Fruit fly (Drosophila melanogaster) whole organism, pupa: Measurements from ENCODE around the gene O-fut2.

ENCODE experiments used
- CG10348 ChIP-seq: fragments of 200-800 bp; sonication (Bioruptor generic); IDR thresholded peaks from 2 replicates; pipeline ENCODE4 v1.3.6; 2022; ENCODE audit warnings: missing biosample characterization, missing genetic modification characterization
- CG13204 ChIP-seq: fragments of 200-800 bp; sonication (Bioruptor generic); optimal IDR thresholded peaks from 2 replicates; lab custom pipeline; 2018; ENCODE audit warnings: missing biosample characterization, mild to moderate bottlenecking, missing genetic modification characterization, moderate library complexity
- CG15710 ChIP-seq: fragments of 200-800 bp; sonication (Bioruptor generic); optimal IDR thresholded peaks from 2 replicates; lab custom pipeline; 2018; ENCODE audit warnings: missing biosample characterization, mild to moderate bottlenecking, missing genetic modification characterization, moderate library complexity
- CG17806 ChIP-seq: fragments of 200-800 bp; sonication (Bioruptor generic); optimal IDR thresholded peaks from 2 replicates; lab custom pipeline; 2018; ENCODE audit warnings: missing biosample characterization, mild to moderate bottlenecking, missing genetic modification characterization, moderate library complexity
- CG8159 ChIP-seq: fragments of 200-800 bp; sonication (Bioruptor generic); optimal IDR thresholded peaks from 3 replicates; lab custom pipeline; 2018; ENCODE audit warnings: missing biosample characterization, mild to moderate bottlenecking, missing genetic modification characterization, moderate library complexity
- CG9948 ChIP-seq: fragments of 200-800 bp; sonication (Bioruptor generic); optimal IDR thresholded peaks from 2 replicates; lab custom pipeline; 2018; ENCODE audit warnings: missing biosample characterization, mild to moderate bottlenecking, missing genetic modification characterization, moderate library complexity
- D1 ChIP-seq: fragments of 200-800 bp; sonication (Bioruptor generic); optimal IDR thresholded peaks from 2 replicates; lab custom pipeline; 2018; ENCODE audit warnings: missing biosample characterization, mild to moderate bottlenecking, missing genetic modification characterization, moderate library complexity
- Ets98B ChIP-seq: fragments of 200-800 bp; sonication (Bioruptor generic); IDR thresholded peaks from 2 replicates; pipeline ENCODE4 v1.3.6; 2022; ENCODE audit warnings: missing biosample characterization, missing genetic modification characterization
- Pif1A ChIP-seq: fragments of 200-800 bp; sonication (Bioruptor generic); optimal IDR thresholded peaks from 3 replicates; lab custom pipeline; 2016; ENCODE audit warnings: missing biosample characterization, missing genetic modification characterization
- Pif1B ChIP-seq: fragments of 200-800 bp; sonication (Bioruptor generic); optimal IDR thresholded peaks from 3 replicates; lab custom pipeline; 2016; ENCODE audit warnings: missing biosample characterization, missing genetic modification characterization

O-fut2 gene

DNA sequence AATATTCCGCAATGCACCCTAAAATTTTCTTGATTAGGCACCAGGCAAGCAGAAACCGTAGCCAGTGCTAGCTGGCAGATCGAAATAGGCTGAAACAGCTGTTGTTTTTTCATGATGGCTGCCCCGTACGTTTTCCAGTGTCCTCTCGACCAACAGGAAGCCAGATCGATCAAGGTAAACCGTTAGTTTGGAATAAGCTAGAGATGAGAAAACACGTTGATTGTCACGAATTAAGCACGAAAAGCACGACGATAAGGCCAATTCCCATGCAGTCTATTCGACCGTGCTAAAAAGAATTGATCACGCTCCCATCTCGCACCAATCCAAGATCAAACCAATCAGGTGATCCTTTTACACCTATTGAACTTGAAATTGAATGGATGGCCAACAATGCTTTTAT, 11.0 kb downstream of the O-fut2 start:
- TF ChIP-seq CG17806 (tag; lab: Kevin White, UChicago) = no peak
- no peak for TF ChIP-seq CG9948 (tag; lab: Kevin White, UChicago)
- no peak for TF ChIP-seq D1 (tag; lab: Kevin White, UChicago)
- no peak for TF ChIP-seq CG13204
- TF ChIP-seq CG10348 (GFP tag; lab: Robert Waterston, UW) = no peak
- TF ChIP-seq Pif1A (GFP tag; lab: Kevin White, UChicago) = no peak
- no peak for TF ChIP-seq CG15710 (tag; lab: Kevin White, UChicago)
- TF ChIP-seq Ets98B = no peak
- no peak for TF ChIP-seq Pif1B (GFP tag; lab: Kevin White, UChicago)
- TF ChIP-seq, all 21 proteins: peak for 0

DNA sequence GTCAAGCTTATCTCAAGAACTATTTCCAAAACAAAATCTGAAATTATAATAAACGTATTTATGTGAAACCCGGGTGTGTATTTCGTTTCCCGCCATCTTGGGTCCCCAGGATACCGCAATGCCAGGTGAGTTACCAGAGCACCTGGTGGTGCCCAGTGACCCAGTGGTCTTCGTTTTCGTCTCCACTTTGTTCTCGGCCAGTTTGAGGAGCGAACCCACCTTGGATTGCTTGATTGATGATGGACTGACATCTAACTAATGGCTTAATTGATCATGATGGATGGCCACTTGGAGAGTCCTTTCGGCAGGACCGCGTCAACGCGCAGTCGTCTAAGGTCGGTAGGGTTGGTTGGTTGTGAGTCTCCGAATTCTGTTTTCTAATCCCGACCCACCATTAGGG, 13.7 kb downstream of the O-fut2 start, which contains the start of gene Gr2a:
Gene Gr2a (plus strand): TSS at position 301 of the 400 bp plus-strand sequence.
- TF ChIP-seq CG17806 (tag; lab: Kevin White, UChicago) (no peak), Ets98B (no peak), CG8159 (tag; lab: Kevin White, UChicago) (no peak), CG13204 (no peak), D1 (tag; lab: Kevin White, UChicago) (no peak)
